Fruit fly (Drosophila melanogaster): ENCODE measurements around the gene CG5623.

The CG5623 gene

DNA sequence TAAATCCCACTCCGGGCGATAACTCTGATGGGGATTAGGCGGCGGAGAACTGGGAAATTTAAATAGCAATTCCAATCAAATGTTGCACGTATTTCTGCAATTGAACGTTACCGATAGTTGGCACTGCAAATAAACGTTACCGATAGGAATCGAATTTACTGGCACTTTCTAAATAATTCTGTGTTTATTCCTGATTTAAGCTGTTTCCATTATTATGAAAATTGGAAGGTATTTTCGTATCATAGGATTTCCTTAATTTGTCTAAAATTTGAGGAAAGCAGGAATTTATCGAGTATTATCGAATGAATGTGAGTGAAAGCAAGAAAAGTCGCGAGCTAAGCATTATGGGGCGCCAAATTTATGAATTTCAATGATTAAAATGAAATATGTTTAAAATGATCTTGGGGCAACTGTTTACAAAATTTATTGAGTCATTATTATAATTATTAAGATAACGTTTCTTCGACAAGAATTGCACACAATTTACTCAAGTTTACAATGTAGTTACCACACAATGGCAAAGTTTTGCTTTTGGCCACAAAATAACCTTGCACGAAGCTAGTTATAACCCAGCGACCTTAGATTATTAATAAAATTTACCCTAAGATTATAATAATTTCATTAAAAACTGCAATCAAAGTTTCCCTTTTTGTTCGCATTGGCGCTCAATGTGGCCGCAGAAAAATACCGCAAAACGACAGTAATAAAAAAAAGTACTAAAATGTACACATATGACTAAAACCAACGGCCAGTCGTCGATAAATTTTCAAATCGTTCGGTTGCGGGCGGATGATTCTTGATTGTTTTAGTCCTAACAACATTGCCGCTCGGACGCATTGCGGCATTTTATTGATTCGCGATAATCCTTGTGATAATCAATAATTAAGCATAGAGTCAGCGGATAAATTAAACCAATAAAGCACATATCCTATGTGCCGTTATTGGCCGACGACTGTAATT is 36.5 kb upstream of the CG5623 start, which contains the start of gene alpha-Man-IIb (continued):
- TF ChIP-seq CG42726 (GFP tag; IDR thresholded peaks at IDR 0.05; ENCODE audit: partially characterized antibody) = peak; percentile 62; the same call in 1 of the 2 replicates
- TF ChIP-seq E2f2 (GFP tag; IDR thresholded peaks at IDR 0.05) = peak; percentile 93
- peak; percentile 51 for TF ChIP-seq Dek (tag; optimal IDR thresholded peaks at IDR 0.05)
- TF ChIP-seq Side (GFP tag; optimal IDR thresholded peaks at IDR 0.05) = no peak
- TF ChIP-seq Tbp (GFP tag; optimal IDR thresholded peaks at IDR 0.05) = peak; percentile 7
- no peak for TF ChIP-seq Chrac-16 (GFP tag; optimal IDR thresholded peaks at IDR 0.05)
- peak; percentile 84 for TF ChIP-seq hbn (GFP tag; IDR thresholded peaks at IDR 0.05; ENCODE audit: partially characterized antibody)
- no peak for TF ChIP-seq D (optimal IDR thresholded peaks at IDR 0.05)
- no peak for TF ChIP-seq D (GFP tag; optimal IDR thresholded peaks at IDR 0.05)
- TF ChIP-seq ham (GFP tag; IDR thresholded peaks at IDR 0.05) = no peak
- no peak for TF ChIP-seq Hmx (GFP tag; optimal IDR thresholded peaks at IDR 0.05)
- TF ChIP-seq Bteb2 (GFP tag; optimal IDR thresholded peaks at IDR 0.05) = no peak
- TF ChIP-seq Dbx (GFP tag; IDR thresholded peaks at IDR 0.05) = peak; percentile 46; the same call in 1 of the 3 replicates
- peak; percentile 50; the same call in 1 of the 2 replicates for TF ChIP-seq slbo (GFP tag; IDR thresholded peaks at IDR 0.05)
- TF ChIP-seq emc (GFP tag; optimal IDR thresholded peaks at IDR 0.05) = no peak
- peak; percentile 23 for TF ChIP-seq CG17359 (tag; optimal IDR thresholded peaks at IDR 0.05)
- TF ChIP-seq CG15514 (GFP tag; optimal IDR thresholded peaks at IDR 0.05) = peak; percentile 62
- TF ChIP-seq CG3726 (GFP tag; IDR thresholded peaks at IDR 0.05) = no peak
- peak; percentile 4 for TF ChIP-seq Fer1 (GFP tag; optimal IDR thresholded peaks at IDR 0.05)
- TF ChIP-seq CG32772 (GFP tag; IDR thresholded peaks at IDR 0.05) = no peak
- TF ChIP-seq CG12219 (GFP tag; optimal IDR thresholded peaks at IDR 0.05) = no peak
- TF ChIP-seq exex (tag; optimal IDR thresholded peaks at IDR 0.05) = no peak
- no peak for TF ChIP-seq gcm2 (GFP tag; optimal IDR thresholded peaks at IDR 0.05)
- TF ChIP-seq sqz (GFP tag; optimal IDR thresholded peaks at IDR 0.05) = peak; percentile 49
- no peak for TF ChIP-seq sim (GFP tag; IDR thresholded peaks at IDR 0.05)
- TF ChIP-seq Jarid2 (GFP tag; optimal IDR thresholded peaks at IDR 0.05) = peak; percentile 95
- peak; percentile 92 for TF ChIP-seq Dll (GFP tag; IDR thresholded peaks at IDR 0.05; ENCODE audit: partially characterized antibody)
- no peak for TF ChIP-seq CG12942 (GFP tag; optimal IDR thresholded peaks at IDR 0.05)
- TF ChIP-seq CG2120 (GFP tag; optimal IDR thresholded peaks at IDR 0.05) = peak; percentile 9
- no peak for TF ChIP-seq usp (GFP tag; optimal IDR thresholded peaks at IDR 0.05)
- TF ChIP-seq MESR4 (GFP tag; optimal IDR thresholded peaks at IDR 0.05) = peak; percentile 27
- TF ChIP-seq p53 (GFP tag; optimal IDR thresholded peaks at IDR 0.05) = no peak
- no peak for TF ChIP-seq CG17568 (GFP tag; optimal IDR thresholded peaks at IDR 0.05)
- TF ChIP-seq zfh1 (GFP tag; IDR thresholded peaks at IDR 0.05) = peak; percentile 55; the same call in 1 of the 3 replicates
- no peak for TF ChIP-seq CG43689 (GFP tag; IDR thresholded peaks at IDR 0.05)
- TF ChIP-seq fd96Cb (tag; optimal IDR thresholded peaks at IDR 0.05) = no peak
- TF ChIP-seq Gsc (GFP tag; IDR thresholded peaks at IDR 0.05) = no peak
- TF ChIP-seq CG3838 (GFP tag; optimal IDR thresholded peaks at IDR 0.05) = no peak
- peak; percentile 71; the same call in 2 of the 3 replicates for TF ChIP-seq hb (GFP tag; IDR thresholded peaks at IDR 0.05; ENCODE audit: partially characterized antibody)
- TF ChIP-seq CG17328 (GFP tag; IDR thresholded peaks at IDR 0.05) = no peak
- peak; percentile 77 for TF ChIP-seq CG12659 (GFP tag; optimal IDR thresholded peaks at IDR 0.05)
- no peak for TF ChIP-seq Dfd (GFP tag; optimal IDR thresholded peaks at IDR 0.05)
- TF ChIP-seq gsb-n (tag; optimal IDR thresholded peaks at IDR 0.05) = peak; percentile 55
- TF ChIP-seq Ravus (GFP tag; IDR thresholded peaks at IDR 0.05) = no peak
- TF ChIP-seq maf-S (GFP tag; optimal IDR thresholded peaks at IDR 0.05) = no peak
- peak; percentile 18 for TF ChIP-seq CG17829 (tag; optimal IDR thresholded peaks at IDR 0.05)
- no peak for TF ChIP-seq ara (GFP tag; IDR thresholded peaks at IDR 0.05)
- TF ChIP-seq jumu (GFP tag; optimal IDR thresholded peaks at IDR 0.05) = no peak
- peak; percentile 62; the same call in 2 of the 3 replicates for TF ChIP-seq CG14860 (GFP tag; IDR thresholded peaks at IDR 0.05; ENCODE audit: partially characterized antibody)

All from whole organism, embryonic.